Fruit fly (Drosophila melanogaster) whole organism, prepupa: ENCODE results near the gene zfh1.

Source experiments
- CG3919 ChIP-seq: fragments of 200-800 bp; sonication (Bioruptor generic); optimal IDR thresholded peaks from 3 replicates; lab custom pipeline; 2016; ENCODE audit warnings: missing biosample characterization, missing genetic modification characterization
- CG6808 ChIP-seq: fragments of 200-800 bp; sonication (Bioruptor generic); optimal IDR thresholded peaks from 3 replicates; lab custom pipeline; 2017; ENCODE audit warnings: missing biosample characterization, missing genetic modification characterization, mild to moderate bottlenecking, moderate library complexity, missing genetic modification reagents
- CG6854 ChIP-seq: fragments of 200-800 bp; sonication (Bioruptor generic); optimal IDR thresholded peaks from 2 replicates; lab custom pipeline; 2017; ENCODE audit warnings: missing biosample characterization, mild to moderate bottlenecking, missing genetic modification characterization
- CG9139 ChIP-seq: fragments of 200-800 bp; sonication (Bioruptor generic); optimal IDR thresholded peaks from 3 replicates; lab custom pipeline; 2017; ENCODE audit warnings: missing biosample characterization, mild to moderate bottlenecking, missing genetic modification characterization
- Eip75B ChIP-seq: fragments of 200-800 bp; sonication (Bioruptor generic); optimal IDR thresholded peaks from 3 replicates; lab custom pipeline; 2016; ENCODE audit warnings: missing biosample characterization, missing genetic modification characterization
- Eip93F ChIP-seq: fragments of 200-800 bp; sonication (Bioruptor generic); optimal IDR thresholded peaks from 2 replicates; lab custom pipeline; 2016; ENCODE audit warnings: missing biosample characterization, mild to moderate bottlenecking, missing genetic modification characterization
- Hr39 ChIP-seq: fragments of 200-800 bp; sonication (Bioruptor generic); optimal IDR thresholded peaks from 2 replicates; lab custom pipeline; 2016; ENCODE audit warnings: missing biosample characterization, missing genetic modification characterization
- Hr4 ChIP-seq: fragments of 200-800 bp; sonication (Bioruptor generic); optimal IDR thresholded peaks from 3 replicates; lab custom pipeline; 2016; ENCODE audit warnings: missing biosample characterization, missing genetic modification characterization
- OdsH ChIP-seq: fragments of 200-800 bp; sonication (Bioruptor generic); optimal IDR thresholded peaks from 3 replicates; lab custom pipeline; 2016; ENCODE audit warnings: missing biosample characterization, missing genetic modification characterization
- Smox ChIP-seq: fragments of 200-800 bp; sonication (Bioruptor generic); optimal IDR thresholded peaks from 3 replicates; lab custom pipeline; 2016; ENCODE audit warnings: missing biosample characterization, missing genetic modification characterization
- dac ChIP-seq: fragments of 200-800 bp; sonication (Bioruptor generic); optimal IDR thresholded peaks from 2 replicates; lab custom pipeline; 2017; ENCODE audit warnings: missing biosample characterization, mild to moderate bottlenecking, missing genetic modification characterization

- TF ChIP-seq CG6808 (GFP tag; lab: Kevin White, UChicago) (no peak), dac (GFP tag; lab: Kevin White, UChicago) (no peak), Eip93F (GFP tag; lab: Kevin White, UChicago) (no peak), OdsH (GFP tag; lab: Kevin White, UChicago) (no peak), Hr4 (no peak), CG6854 (GFP tag; lab: Kevin White, UChicago) (no peak), CG9139 (GFP tag; lab: Kevin White, UChicago) (peak; percentile 25), Eip75B (GFP tag; lab: Kevin White, UChicago) (no peak), Hr39 (GFP tag; lab: Kevin White, UChicago) (no peak), CG3919 (GFP tag; lab: Kevin White, UChicago) (no peak), Smox (GFP tag; lab: Kevin White, UChicago) (no peak)
Measured at dm6 chr3R:30805762-30806371, 40.1 kb downstream of the zfh1 start.
